Worm (Caenorhabditis elegans): Measurements from ENCODE around the gene fbxb-1.

ce11 chrV:19231167-19231566 lies 9.0 kb upstream of the fbxb-1 start:
- TF ChIP-seq unc-42 (tag; optimal IDR thresholded peaks at IDR 0.05) (no peak), pros-1 (tag; optimal IDR thresholded peaks at IDR 0.05) (no peak), npax-4 (tag; optimal IDR thresholded peaks at IDR 0.05) (no peak), fkh-10 (GFP tag; optimal IDR thresholded peaks at IDR 0.05) (no peak)
